Fruit fly (Drosophila melanogaster) whole organism, prepupa: Measurements from ENCODE around the gene Polr1B.

ENCODE experiments used
- Blimp-1 ChIP-seq: fragments of 200-800 bp; sonication (Bioruptor generic); optimal IDR thresholded peaks from 3 replicates; lab custom pipeline; 2017; ENCODE audit warnings: missing biosample characterization, missing genetic modification characterization, mild to moderate bottlenecking, moderate library complexity, missing genetic modification reagents
- CG10669 ChIP-seq: fragments of 200-800 bp; sonication (Bioruptor generic); optimal IDR thresholded peaks from 3 replicates; lab custom pipeline; 2018; ENCODE audit warnings: missing biosample characterization, mild to moderate bottlenecking, missing genetic modification characterization, moderate library complexity
- CG11294 ChIP-seq: fragments of 200-800 bp; sonication (Bioruptor generic); IDR thresholded peaks from 2 replicates; pipeline ENCODE4 v1.3.6; 2022; ENCODE audit warnings: missing biosample characterization, missing genetic modification characterization
- CG11762 ChIP-seq: fragments of 200-800 bp; sonication (Bioruptor generic); optimal IDR thresholded peaks from 3 replicates; lab custom pipeline; 2016; ENCODE audit warnings: missing biosample characterization, missing genetic modification characterization; ENCODE audit not compliant: insufficient read depth
- CG15336 ChIP-seq: fragments of 200-800 bp; sonication (Bioruptor generic); IDR thresholded peaks from 2 replicates; pipeline ENCODE4 v1.3.6; 2022; ENCODE audit warnings: missing biosample characterization, missing genetic modification characterization
- CG3032 ChIP-seq: fragments of 200-800 bp; optimal IDR thresholded peaks from 2 replicates; lab custom pipeline; 2019; ENCODE audit warnings: missing biosample characterization, mild to moderate bottlenecking, missing genetic modification characterization, moderate library complexity
- CG32006 ChIP-seq: fragments of 200-800 bp; sonication (Bioruptor generic); optimal IDR thresholded peaks from 3 replicates; lab custom pipeline; 2017; ENCODE audit warnings: missing biosample characterization, mild to moderate bottlenecking, missing genetic modification characterization
- CG34406 ChIP-seq: fragments of 200-800 bp; sonication (Bioruptor generic); optimal IDR thresholded peaks from 3 replicates; lab custom pipeline; 2016; ENCODE audit warnings: missing biosample characterization, missing genetic modification characterization
- CG3919 ChIP-seq: fragments of 200-800 bp; sonication (Bioruptor generic); optimal IDR thresholded peaks from 3 replicates; lab custom pipeline; 2016; ENCODE audit warnings: missing biosample characterization, missing genetic modification characterization
- CG4318 ChIP-seq: fragments of 200-800 bp; sonication (Bioruptor generic); optimal IDR thresholded peaks from 3 replicates; lab custom pipeline; 2017; ENCODE audit warnings: missing biosample characterization, mild to moderate bottlenecking, missing genetic modification characterization
- CG6792 ChIP-seq: fragments of 200-800 bp; sonication (Bioruptor generic); optimal IDR thresholded peaks from 3 replicates; lab custom pipeline; 2016; ENCODE audit warnings: missing biosample characterization, missing genetic modification characterization
- CG7368 ChIP-seq: fragments of 200-800 bp; sonication (Bioruptor generic); optimal IDR thresholded peaks from 3 replicates; lab custom pipeline; 2016; ENCODE audit warnings: missing biosample characterization, missing genetic modification characterization
- CG8119 ChIP-seq: fragments of 200-800 bp; sonication (Bioruptor generic); IDR thresholded peaks from 3 replicates; pipeline ENCODE4 v1.3.6; 2022; ENCODE audit warnings: missing biosample characterization, missing genetic modification characterization
- CG8319 ChIP-seq: fragments of 200-800 bp; sonication (Bioruptor generic); optimal IDR thresholded peaks from 3 replicates; lab custom pipeline; 2016; ENCODE audit warnings: missing biosample characterization, missing genetic modification characterization
- CG8632 ChIP-seq: fragments of 200-800 bp; sonication (Bioruptor generic); optimal IDR thresholded peaks from 3 replicates; lab custom pipeline; 2016; ENCODE audit warnings: missing biosample characterization, missing genetic modification characterization
- Eip75B ChIP-seq: fragments of 200-800 bp; sonication (Bioruptor generic); optimal IDR thresholded peaks from 3 replicates; lab custom pipeline; 2016; ENCODE audit warnings: missing biosample characterization, missing genetic modification characterization
- Eip78C ChIP-seq: fragments of 200-800 bp; sonication (Bioruptor generic); peaks from one replicate; lab custom pipeline; 2016; ENCODE audit warnings: missing biosample characterization, missing genetic modification characterization
- Eip93F ChIP-seq: fragments of 200-800 bp; sonication (Bioruptor generic); optimal IDR thresholded peaks from 2 replicates; lab custom pipeline; 2016; ENCODE audit warnings: missing biosample characterization, mild to moderate bottlenecking, missing genetic modification characterization
- Ets96B ChIP-seq: fragments of 200-800 bp; optimal IDR thresholded peaks from 2 replicates; lab custom pipeline; 2019; ENCODE audit warnings: missing biosample characterization, mild to moderate bottlenecking, missing genetic modification characterization, moderate library complexity
- Gug ChIP-seq: fragments of 200-800 bp; sonication (Bioruptor generic); IDR thresholded peaks from 2 replicates; pipeline ENCODE4 v1.3.6; 2022; ENCODE audit warnings: missing biosample characterization, missing genetic modification characterization
- Hr38 ChIP-seq: sonication (Bioruptor generic); optimal IDR thresholded peaks from 2 replicates; lab custom pipeline; 2016; ENCODE audit warnings: missing biosample characterization, missing genetic modification characterization
- Hr4 ChIP-seq: fragments of 200-800 bp; sonication (Bioruptor generic); optimal IDR thresholded peaks from 3 replicates; lab custom pipeline; 2016; ENCODE audit warnings: missing biosample characterization, missing genetic modification characterization
- Lpt ChIP-seq: fragments of 200-800 bp; sonication (Bioruptor generic); optimal IDR thresholded peaks from 3 replicates; lab custom pipeline; 2016; ENCODE audit warnings: missing biosample characterization, missing genetic modification characterization
- OdsH ChIP-seq: fragments of 200-800 bp; sonication (Bioruptor generic); optimal IDR thresholded peaks from 3 replicates; lab custom pipeline; 2016; ENCODE audit warnings: missing biosample characterization, missing genetic modification characterization
- Smox ChIP-seq: fragments of 200-800 bp; sonication (Bioruptor generic); optimal IDR thresholded peaks from 3 replicates; lab custom pipeline; 2016; ENCODE audit warnings: missing biosample characterization, missing genetic modification characterization
- Sox14 ChIP-seq: fragments of 200-800 bp; sonication (Bioruptor generic); optimal IDR thresholded peaks from 3 replicates; lab custom pipeline; 2016; ENCODE audit warnings: missing biosample characterization, missing genetic modification characterization
- Sox15 ChIP-seq: fragments of 200-800 bp; sonication (Bioruptor generic); optimal IDR thresholded peaks from 3 replicates; lab custom pipeline; 2016; ENCODE audit warnings: missing biosample characterization, missing genetic modification characterization
- acj6 ChIP-seq: fragments of 200-800 bp; sonication (Bioruptor generic); optimal IDR thresholded peaks from 3 replicates; lab custom pipeline; 2016; ENCODE audit warnings: missing biosample characterization, missing genetic modification characterization
- dac ChIP-seq: fragments of 200-800 bp; sonication (Bioruptor generic); optimal IDR thresholded peaks from 2 replicates; lab custom pipeline; 2017; ENCODE audit warnings: missing biosample characterization, mild to moderate bottlenecking, missing genetic modification characterization
- eg ChIP-seq: fragments of 200-800 bp; sonication (Bioruptor generic); IDR thresholded peaks from 3 replicates; pipeline ENCODE4 v1.3.6; 2022; ENCODE audit warnings: missing biosample characterization, missing genetic modification characterization
- esn ChIP-seq: fragments of 200-800 bp; sonication (Bioruptor generic); optimal IDR thresholded peaks from 2 replicates; lab custom pipeline; 2016; ENCODE audit warnings: missing biosample characterization, mild to moderate bottlenecking, missing genetic modification characterization, moderate library complexity
- fd59A ChIP-seq: fragments of 200-800 bp; sonication (Bioruptor generic); optimal IDR thresholded peaks from 2 replicates; lab custom pipeline; 2017; ENCODE audit warnings: missing biosample characterization, mild to moderate bottlenecking, missing genetic modification characterization, missing genetic modification reagents
- fd85E ChIP-seq: fragments of 200-800 bp; sonication (Bioruptor generic); optimal IDR thresholded peaks from 3 replicates; lab custom pipeline; 2016; ENCODE audit warnings: missing biosample characterization, missing genetic modification characterization
- fkh ChIP-seq: fragments of 200-800 bp; sonication (Bioruptor generic); optimal IDR thresholded peaks from 3 replicates; lab custom pipeline; 2017; ENCODE audit warnings: missing biosample characterization, mild to moderate bottlenecking, missing genetic modification characterization, moderate library complexity
- lz ChIP-seq: fragments of 200-800 bp; sonication (Bioruptor generic); optimal IDR thresholded peaks from 3 replicates; lab custom pipeline; 2016; ENCODE audit warnings: missing biosample characterization, missing genetic modification characterization
- net ChIP-seq: fragments of 200-800 bp; sonication (Bioruptor generic); optimal IDR thresholded peaks from 3 replicates; lab custom pipeline; 2016; ENCODE audit warnings: missing biosample characterization, missing genetic modification characterization
- pdm3 ChIP-seq: fragments of 200-800 bp; sonication (Bioruptor generic); optimal IDR thresholded peaks from 3 replicates; lab custom pipeline; 2016; ENCODE audit warnings: missing biosample characterization, missing genetic modification characterization
- salr ChIP-seq, 2 experiments: fragments of 200-800 bp; sonication (Bioruptor generic); optimal IDR thresholded peaks; 3 replicates each; lab custom pipeline; 2016 to 2018; ENCODE audit warnings: missing biosample characterization in 2 of 2, missing genetic modification characterization in 2 of 2, mild to moderate bottlenecking in 1 of 2
- spab ChIP-seq: fragments of 200-800 bp; sonication (Bioruptor generic); optimal IDR thresholded peaks from 2 replicates; lab custom pipeline; 2017; ENCODE audit warnings: missing biosample characterization, mild to moderate bottlenecking, missing genetic modification characterization, missing genetic modification reagents
- svp ChIP-seq: fragments of 200-800 bp; sonication (Bioruptor generic); peaks from one replicate; lab custom pipeline; 2016; ENCODE audit warnings: missing biosample characterization, missing genetic modification characterization
- topi ChIP-seq: fragments of 200-800 bp; sonication (Bioruptor generic); optimal IDR thresholded peaks from 3 replicates; lab custom pipeline; 2016; ENCODE audit warnings: missing biosample characterization, missing genetic modification characterization
- vri ChIP-seq: fragments of 200-800 bp; sonication (Bioruptor generic); optimal IDR thresholded peaks from 3 replicates; lab custom pipeline; 2016; ENCODE audit warnings: missing biosample characterization, mild to moderate bottlenecking, missing genetic modification characterization

The Polr1B gene

DNA sequence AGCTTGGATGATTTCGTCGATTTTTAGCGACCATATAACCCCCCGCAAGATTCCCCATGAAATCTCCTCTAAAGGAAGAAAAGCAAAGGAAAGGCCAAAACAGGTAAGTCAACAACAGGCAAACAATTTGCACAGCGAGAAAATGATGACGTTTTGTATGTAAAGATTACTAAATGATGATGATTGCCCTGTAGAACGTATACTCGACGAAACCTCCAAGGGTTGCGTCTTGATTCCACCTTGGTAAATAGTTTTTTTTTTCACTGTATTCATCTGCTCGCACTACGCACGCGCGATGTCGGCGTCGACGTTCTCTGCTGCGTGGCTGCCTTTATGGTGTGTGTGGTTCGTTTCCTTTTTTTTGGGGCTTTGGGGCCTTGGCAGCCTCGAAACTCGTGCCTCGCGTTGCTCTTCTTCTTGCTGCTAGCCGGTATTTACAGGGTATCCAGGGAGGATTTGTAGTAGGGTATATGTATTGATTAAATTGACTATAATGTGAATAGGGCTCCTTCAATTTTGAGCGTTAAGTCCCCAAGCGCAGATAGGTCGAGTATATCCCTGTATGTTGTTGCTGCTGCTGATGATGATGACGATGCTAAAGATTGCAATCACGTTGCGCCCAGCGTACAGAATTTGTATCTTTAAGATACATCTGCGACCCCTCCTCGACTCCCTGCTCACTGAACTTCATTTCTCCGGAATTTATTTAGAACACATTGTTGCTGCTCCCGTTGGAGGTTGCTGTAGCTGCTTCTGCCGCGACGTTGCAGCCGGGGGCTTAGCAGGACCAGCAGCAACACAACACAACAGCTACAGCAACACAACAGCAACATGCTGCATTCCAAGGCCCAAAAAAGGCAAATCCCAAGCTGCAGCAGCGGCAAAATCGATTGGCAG, 23.5 kb downstream of the Polr1B start (continued):
- TF ChIP-seq Blimp-1 (GFP tag; lab: Kevin White, UChicago) = peak; percentile 80
- TF ChIP-seq fkh (GFP tag; lab: Kevin White, UChicago) = no peak
- peak; percentile 89 for TF ChIP-seq CG8319 (GFP tag; lab: Kevin White, UChicago)
- peak; percentile 97 for TF ChIP-seq CG8119 (GFP tag; lab: Robert Waterston, UW)
- peak; percentile 95 for TF ChIP-seq Smox (GFP tag; lab: Kevin White, UChicago)
- peak; percentile 91 for TF ChIP-seq CG11762 (GFP tag; lab: Kevin White, UChicago)
- TF ChIP-seq CG15336 (GFP tag; lab: Robert Waterston, UW) = peak; percentile 97
- peak; percentile 95 for TF ChIP-seq pdm3 (GFP tag; lab: Kevin White, UChicago)
- TF ChIP-seq CG3032 (tag; lab: Kevin White, UChicago) = peak; percentile 85
- TF ChIP-seq net (GFP tag; lab: Kevin White, UChicago) = peak; percentile 94

DNA sequence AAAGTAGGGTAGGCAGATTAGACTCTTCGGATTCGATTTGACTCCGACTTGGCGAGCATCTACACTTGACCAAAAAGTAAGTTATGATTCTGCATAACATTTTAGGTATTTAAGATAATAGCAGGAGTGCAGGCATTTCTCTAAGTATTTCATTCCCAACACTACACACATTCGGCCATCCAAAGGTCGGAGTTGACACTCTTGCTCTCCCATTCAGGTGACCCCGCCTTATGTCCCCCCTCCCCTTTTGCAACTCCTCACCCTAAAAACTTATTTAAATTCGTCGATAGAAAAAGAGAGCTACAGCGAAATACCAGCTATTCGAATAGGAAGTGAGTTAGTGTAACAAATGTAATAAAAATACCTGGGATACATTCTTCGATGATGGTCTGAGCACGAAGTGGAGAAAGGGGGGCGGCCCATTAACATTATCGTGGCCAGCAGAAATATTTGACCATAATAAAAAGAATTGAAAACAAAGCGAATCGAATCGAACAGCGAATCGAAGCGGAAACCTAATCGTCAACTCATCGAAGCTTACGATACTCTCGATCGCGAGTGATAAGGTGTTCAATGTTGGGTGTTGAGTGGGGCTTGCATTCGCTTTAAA, 24.4 kb downstream of the Polr1B start:
- TF ChIP-seq CG8119 (GFP tag; lab: Robert Waterston, UW) (0 out of 3 replicates have a peak, but pooled peaks have one; percentile 16), CG32006 (GFP tag; lab: Kevin White, UChicago) (peak; percentile 45), CG4318 (peak; percentile 3), svp (GFP tag; lab: Kevin White, UChicago) (peak; percentile 25), Hr4 (GFP tag; lab: Kevin White, UChicago) (peak; percentile 12), Lpt (GFP tag; lab: Kevin White, UChicago) (no peak), eg (GFP tag; lab: Robert Waterston, UW) (no peak), Eip78C (GFP tag; lab: Kevin White, UChicago) (peak; percentile 75)

DNA sequence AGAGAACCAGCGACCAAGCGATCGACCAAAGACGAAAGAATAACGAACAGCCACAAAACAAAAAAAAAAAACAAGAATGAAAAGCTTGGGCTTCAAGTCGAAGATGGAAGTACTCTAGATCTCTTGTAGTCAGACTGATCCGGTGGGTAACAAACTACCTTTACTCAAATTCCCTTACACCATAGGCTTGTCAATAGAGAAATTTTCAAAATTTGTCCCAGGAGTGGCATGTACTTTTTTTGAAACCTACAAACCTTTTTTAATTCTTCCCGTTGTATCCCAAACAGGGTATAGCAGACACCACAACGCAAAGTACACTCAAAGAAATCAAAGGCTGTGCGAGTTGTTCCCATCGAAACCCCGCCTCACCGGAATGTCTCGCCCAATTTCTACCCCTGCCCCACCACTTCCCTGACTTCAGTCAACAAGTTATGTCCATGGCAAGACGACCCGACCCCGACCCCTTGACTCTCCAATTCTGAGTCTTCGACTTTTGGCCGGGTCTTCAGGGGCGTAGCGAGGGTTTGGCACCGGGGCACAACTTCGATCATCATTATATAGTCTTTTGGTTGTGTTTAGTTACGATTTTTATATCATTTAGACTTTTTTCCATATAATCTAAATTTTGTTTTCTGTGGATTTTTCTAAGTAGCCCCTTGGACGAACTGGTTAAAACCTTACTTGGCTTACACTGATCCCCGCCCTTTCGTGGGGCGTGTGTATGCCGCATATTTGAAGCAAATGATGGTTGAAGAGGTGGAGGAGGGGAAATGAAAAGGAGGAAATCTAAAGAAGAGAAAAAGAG, 25.8 kb downstream of the Polr1B start:
- TF ChIP-seq Sox15 (GFP tag; lab: Kevin White, UChicago) = peak; percentile 73
- TF ChIP-seq CG15336 (GFP tag; lab: Robert Waterston, UW) = peak; percentile 66; the same call in 1 of the 2 replicates
- peak; percentile 46; the same call in 1 of the 2 replicates for TF ChIP-seq CG11294 (GFP tag; lab: Robert Waterston, UW)
- TF ChIP-seq CG7368 (GFP tag; lab: Kevin White, UChicago) = peak; percentile 77
- TF ChIP-seq acj6 (GFP tag; lab: Kevin White, UChicago) = peak; percentile 91
- no peak for TF ChIP-seq fkh (GFP tag; lab: Kevin White, UChicago)
- TF ChIP-seq CG6792 (GFP tag; lab: Kevin White, UChicago) = peak; percentile 90
- TF ChIP-seq Gug (GFP tag; lab: Robert Waterston, UW) = peak; percentile 67
- TF ChIP-seq salr (GFP tag; optimal IDR thresholded peaks at IDR 0.05; lab: Kevin White, UChicago) = peak; percentile 67 to 69
- TF ChIP-seq CG10669 (GFP tag; lab: Kevin White, UChicago) = peak; percentile 72
- peak; percentile 71 for TF ChIP-seq spab
- TF ChIP-seq svp (GFP tag; lab: Kevin White, UChicago) = peak; percentile 98
- peak; percentile 81 for TF ChIP-seq CG8632
- peak; percentile 71 for TF ChIP-seq fd85E (GFP tag; lab: Kevin White, UChicago)
- TF ChIP-seq Lpt (GFP tag; lab: Kevin White, UChicago) = peak; percentile 56
- TF ChIP-seq CG3919 = peak; percentile 90
- TF ChIP-seq fd59A (GFP tag; lab: Kevin White, UChicago) = peak; percentile 78
- peak; percentile 80 for TF ChIP-seq Blimp-1 (GFP tag; lab: Kevin White, UChicago)
- peak; percentile 80 for TF ChIP-seq Ets96B (tag; lab: Kevin White, UChicago)
- peak; percentile 96 for TF ChIP-seq esn
- peak; percentile 93 for TF ChIP-seq vri (GFP tag; lab: Kevin White, UChicago)
- peak; percentile 87 for TF ChIP-seq OdsH
- no peak for TF ChIP-seq dac (GFP tag; lab: Kevin White, UChicago)
- TF ChIP-seq eg (GFP tag; lab: Robert Waterston, UW) = peak; percentile 53
- TF ChIP-seq lz (GFP tag; lab: Kevin White, UChicago) = peak; percentile 94
- peak; percentile 22 for TF ChIP-seq CG4318
- TF ChIP-seq Sox14 (GFP tag; lab: Kevin White, UChicago) = peak; percentile 93
- peak; percentile 91 for TF ChIP-seq Eip93F (GFP tag; lab: Kevin White, UChicago)
- TF ChIP-seq Eip75B = peak; percentile 89
- peak; percentile 84 for TF ChIP-seq CG34406 (GFP tag; lab: Kevin White, UChicago)
- TF ChIP-seq topi = peak; percentile 95
- TF ChIP-seq Hr38 (GFP tag; lab: Kevin White, UChicago) = no peak
- peak; percentile 81 for TF ChIP-seq CG8319 (GFP tag; lab: Kevin White, UChicago)
